Worm (Caenorhabditis elegans) whole organism, L2 larva: ENCODE results near the gene tbx-33.

Experiments
- C34F6.9 ChIP-seq: fragments of 150-350 bp; optimal IDR thresholded peaks from 2 replicates; lab custom pipeline; 2014; ENCODE audit warnings: missing biosample characterization, missing genetic modification characterization
- F13H6.1 ChIP-seq: sonication (generic microtip); optimal IDR thresholded peaks from 2 replicates; lab custom pipeline; 2016; ENCODE audit warnings: missing genetic modification characterization, missing compliant biosample characterization
- R02D3.7 ChIP-seq: fragments of 150-350 bp; optimal IDR thresholded peaks from 2 replicates; lab custom pipeline; 2014; ENCODE audit warnings: missing biosample characterization, missing genetic modification characterization
- Y55F3AM.14 ChIP-seq: fragments of 200-800 bp; sonication (Bioruptor generic); optimal IDR thresholded peaks from 2 replicates; lab custom pipeline; 2018; ENCODE audit warnings: mild to moderate bottlenecking, missing genetic modification characterization, missing compliant biosample characterization
- alr-1 ChIP-seq: fragments of 150-350 bp; optimal IDR thresholded peaks from 2 replicates; lab custom pipeline; 2014; ENCODE audit warnings: missing biosample characterization, missing genetic modification characterization
- ama-1 ChIP-seq: fragments of 150-350 bp; optimal IDR thresholded peaks from 2 replicates; lab custom pipeline; 2018; ENCODE audit warnings: inconsistent platforms
- blmp-1 ChIP-seq: sonication (generic microtip); optimal IDR thresholded peaks from 2 replicates; lab custom pipeline; 2017; ENCODE audit warnings: missing genetic modification characterization, mild to moderate bottlenecking, missing compliant biosample characterization, antibody characterized with exemption, moderate library complexity; ENCODE audit not compliant: insufficient read depth
- ceh-16 ChIP-seq: fragments of 150-350 bp; optimal IDR thresholded peaks from 2 replicates; lab custom pipeline; 2014; ENCODE audit warnings: missing biosample characterization, missing genetic modification characterization
- ceh-82 ChIP-seq: fragments of 150-350 bp; optimal IDR thresholded peaks from 2 replicates; lab custom pipeline; 2014; ENCODE audit warnings: missing biosample characterization, missing genetic modification characterization
- crh-2 ChIP-seq: sonication (generic microtip); optimal IDR thresholded peaks from 2 replicates; lab custom pipeline; 2017; ENCODE audit warnings: missing biosample characterization, missing genetic modification characterization
- dmd-4 ChIP-seq: sonication (generic microtip); optimal IDR thresholded peaks from 2 replicates; lab custom pipeline; 2017; ENCODE audit warnings: missing biosample characterization, missing genetic modification characterization
- egl-27 ChIP-seq: sonication (generic microtip); optimal IDR thresholded peaks from 3 replicates; lab custom pipeline; 2017; ENCODE audit warnings: missing biosample characterization, missing genetic modification reagents, missing genetic modification characterization
- elt-3 ChIP-seq: sonication (generic microtip); optimal IDR thresholded peaks from 2 replicates; lab custom pipeline; 2017; ENCODE audit warnings: missing biosample characterization, missing genetic modification characterization
- lin-13 ChIP-seq: fragments of 150-350 bp; optimal IDR thresholded peaks from 2 replicates; lab custom pipeline; 2014; ENCODE audit warnings: missing biosample characterization, missing genetic modification reagents, missing genetic modification characterization
- lsy-2 ChIP-seq, 2 experiments: fragments of 150-350 bp in 1 of 2; sonication (generic microtip) in 1 of 2; optimal IDR thresholded peaks; 2 replicates each; lab custom pipeline; 2014 to 2017; ENCODE audit warnings: missing biosample characterization in 2 of 2, missing genetic modification characterization in 2 of 2
- mab-5 ChIP-seq: fragments of 150-350 bp; optimal IDR thresholded peaks from 2 replicates; lab custom pipeline; 2014; ENCODE audit warnings: missing biosample characterization, missing genetic modification characterization
- mbf-1 ChIP-seq: sonication (generic microtip); optimal IDR thresholded peaks from 2 replicates; lab custom pipeline; 2017; ENCODE audit warnings: missing biosample characterization, missing genetic modification characterization
- mdl-1 ChIP-seq, 2 experiments: fragments of 150-350 bp in 1 of 2; sonication (generic microtip) in 1 of 2; optimal IDR thresholded peaks; 2 replicates each; lab custom pipeline; 2017; ENCODE audit warnings: missing biosample characterization in 2 of 2, missing genetic modification characterization in 2 of 2
- nhr-11 ChIP-seq: fragments of 150-350 bp; optimal IDR thresholded peaks from 2 replicates; lab custom pipeline; 2014; ENCODE audit warnings: missing biosample characterization, missing genetic modification characterization
- nhr-12 ChIP-seq: fragments of 150-350 bp; optimal IDR thresholded peaks from 2 replicates; lab custom pipeline; 2014; ENCODE audit warnings: missing biosample characterization, missing genetic modification characterization
- nhr-129 ChIP-seq: fragments of 150-350 bp; optimal IDR thresholded peaks from 2 replicates; lab custom pipeline; 2014; ENCODE audit warnings: missing biosample characterization, missing genetic modification characterization
- nhr-21 ChIP-seq: fragments of 150-350 bp; optimal IDR thresholded peaks from 2 replicates; lab custom pipeline; 2014; ENCODE audit warnings: missing biosample characterization, missing genetic modification characterization
- nhr-23 ChIP-seq: fragments of 150-350 bp; optimal IDR thresholded peaks from 2 replicates; lab custom pipeline; 2014; ENCODE audit warnings: missing biosample characterization, missing genetic modification reagents, missing genetic modification characterization
- nhr-237 ChIP-seq: fragments of 150-350 bp; optimal IDR thresholded peaks from 2 replicates; lab custom pipeline; 2014; ENCODE audit warnings: missing biosample characterization, missing genetic modification characterization
- nhr-25 ChIP-seq: fragments of 150-350 bp; sonication (generic microtip); optimal IDR thresholded peaks from 3 replicates; lab custom pipeline; 2014; ENCODE audit warnings: missing biosample characterization, missing genetic modification characterization
- nhr-6 ChIP-seq: fragments of 150-350 bp; optimal IDR thresholded peaks from 2 replicates; lab custom pipeline; 2014; ENCODE audit warnings: missing biosample characterization, missing genetic modification characterization
- nhr-77 ChIP-seq: fragments of 150-350 bp; optimal IDR thresholded peaks from 2 replicates; lab custom pipeline; 2014; ENCODE audit warnings: missing biosample characterization, missing genetic modification characterization
- peb-1 ChIP-seq: fragments of 150-350 bp; optimal IDR thresholded peaks from 2 replicates; lab custom pipeline; 2014; ENCODE audit warnings: missing biosample characterization, missing genetic modification characterization
- sem-4 ChIP-seq: fragments of 150-350 bp; optimal IDR thresholded peaks from 2 replicates; lab custom pipeline; 2014; ENCODE audit warnings: missing biosample characterization, missing genetic modification reagents, missing genetic modification characterization
- sma-3 ChIP-seq: sonication (generic microtip); optimal IDR thresholded peaks from 2 replicates; lab custom pipeline; 2016; ENCODE audit warnings: missing genetic modification reagents, missing genetic modification characterization, missing compliant biosample characterization
- sma-9 ChIP-seq, 2 experiments: fragments of 150-350 bp in 1 of 2; sonication (generic microtip) in 1 of 2; optimal IDR thresholded peaks; 2 replicates each; lab custom pipeline; 2014 to 2016; ENCODE audit warnings: missing genetic modification characterization in 2 of 2, mild to moderate bottlenecking in 1 of 2, missing biosample characterization in 1 of 2, missing compliant biosample characterization in 1 of 2, missing genetic modification reagents in 1 of 2, moderate library complexity in 1 of 2
- snpc-4 ChIP-seq: fragments of 150-350 bp; optimal IDR thresholded peaks from 2 replicates; lab custom pipeline; 2014; ENCODE audit warnings: missing biosample characterization, missing genetic modification characterization
- unc-39 ChIP-seq: fragments of 150-350 bp; optimal IDR thresholded peaks from 2 replicates; lab custom pipeline; 2014; ENCODE audit warnings: missing biosample characterization, missing genetic modification characterization
- unc-55 ChIP-seq: fragments of 150-350 bp; sonication (generic microtip); optimal IDR thresholded peaks from 3 replicates; lab custom pipeline; 2014; ENCODE audit warnings: missing biosample characterization, missing genetic modification reagents, missing genetic modification characterization
- unc-62 ChIP-seq: fragments of 150-350 bp; optimal IDR thresholded peaks from 2 replicates; lab custom pipeline; 2014; ENCODE audit warnings: missing biosample characterization, missing genetic modification reagents, missing genetic modification characterization
- ztf-11 ChIP-seq: sonication (generic microtip); optimal IDR thresholded peaks from 2 replicates; lab custom pipeline; 2017; ENCODE audit warnings: missing biosample characterization, missing genetic modification characterization
- ztf-4 ChIP-seq: fragments of 150-350 bp; optimal IDR thresholded peaks from 2 replicates; lab custom pipeline; 2014; ENCODE audit warnings: missing biosample characterization, missing genetic modification characterization

tbx-33 gene

ce11 chrIII:11656389-11656788 is 19.7 kb upstream of the tbx-33 start:
- TF ChIP-seq nhr-12 (tag; lab: Kevin White, UChicago) = no peak

- TF ChIP-seq lin-13 (no peak), unc-39 (no peak), Y55F3AM.14 (no peak), nhr-25 (no peak), ztf-4 (tag; lab: Kevin White, UChicago) (no peak), mbf-1 (tag; lab: Kevin White, UChicago) (no peak), R02D3.7 (tag; lab: Kevin White, UChicago) (no peak), nhr-12 (tag; lab: Kevin White, UChicago) (no peak), C34F6.9 (tag; lab: Kevin White, UChicago) (no peak), egl-27 (no peak), unc-62 (GFP tag; lab: Kevin White, UChicago) (no peak), peb-1 (tag; lab: Kevin White, UChicago) (no peak), mab-5 (no peak), sma-3 (GFP tag; lab: Kevin White, UChicago) (no peak), nhr-23 (tag; lab: Kevin White, UChicago) (no peak), F13H6.1 (tag; lab: Kevin White, UChicago) (no peak), unc-55 (no peak), sem-4 (tag; lab: Kevin White, UChicago) (no peak)
- TF ChIP-seq, all 48 proteins: peak for 0
These were observed 14.8 kb upstream of the tbx-33 start for ce11 chrIII:11651430-11651829.

- TF ChIP-seq ceh-16 (tag; lab: Kevin White, UChicago) = no peak
- no peak for TF ChIP-seq nhr-21 (tag; lab: Kevin White, UChicago)
- TF ChIP-seq nhr-237 (tag; lab: Kevin White, UChicago) = no peak
- no peak for TF ChIP-seq dmd-4 (tag; lab: Kevin White, UChicago)
- no peak for TF ChIP-seq nhr-129 (tag; lab: Kevin White, UChicago)
- TF ChIP-seq unc-62 (GFP tag; lab: Kevin White, UChicago) = no peak
- TF ChIP-seq ztf-4 (tag; lab: Kevin White, UChicago) = no peak
These were observed 13.5 kb upstream of the tbx-33 start, which contains the start of gene faah-6 for ce11 chrIII:11650152-11650551. Gene faah-6 (plus strand): TSS chrIII:11650452.

- TF ChIP-seq Y55F3AM.14 (no peak), nhr-23 (tag; lab: Kevin White, UChicago) (no peak), nhr-6 (tag; lab: Kevin White, UChicago) (peak; percentile 3), mdl-1 (tag; optimal IDR thresholded peaks at IDR 0.05; lab: Kevin White, UChicago) (no peak), sem-4 (tag; lab: Kevin White, UChicago) (peak; percentile 63), blmp-1 (no peak), ama-1 (lab: Kevin White, UChicago) (peak; percentile 10), lsy-2 (tag; optimal IDR thresholded peaks at IDR 0.05; lab: Kevin White, UChicago) (peak; percentile 8 to 45), ceh-82 (tag; lab: Kevin White, UChicago) (no peak), unc-55 (no peak), nhr-77 (no peak), dmd-4 (tag; lab: Kevin White, UChicago) (no peak), crh-2 (tag; lab: Kevin White, UChicago) (no peak), ztf-4 (tag; lab: Kevin White, UChicago) (no peak), F13H6.1 (tag; lab: Kevin White, UChicago) (no peak), C34F6.9 (tag; lab: Kevin White, UChicago) (peak; percentile 62), ceh-16 (tag; lab: Kevin White, UChicago) (no peak), nhr-21 (tag; lab: Kevin White, UChicago) (no peak), elt-3 (tag; lab: Kevin White, UChicago) (no peak), nhr-12 (tag; lab: Kevin White, UChicago) (no peak), sma-9 (GFP tag; optimal IDR thresholded peaks at IDR 0.05; lab: Kevin White, UChicago) (peak; percentile 40), sma-9 (tag; optimal IDR thresholded peaks at IDR 0.05; lab: Kevin White, UChicago) (no peak), snpc-4 (tag; lab: Kevin White, UChicago) (no peak), nhr-129 (tag; lab: Kevin White, UChicago) (peak; percentile 44), ztf-11 (no peak), unc-39 (no peak), alr-1 (tag; lab: Kevin White, UChicago) (no peak), mbf-1 (tag; lab: Kevin White, UChicago) (no peak), lin-13 (no peak), nhr-237 (tag; lab: Kevin White, UChicago) (no peak), nhr-11 (tag; lab: Kevin White, UChicago) (no peak), sma-3 (GFP tag; lab: Kevin White, UChicago) (no peak)
- TF ChIP-seq, all 48 proteins: peak for 7
These were observed 4.7 kb upstream of the tbx-33 start for ce11 chrIII:11641347-11641746.
